Fruit fly (Drosophila melanogaster) whole organism, prepupa: ENCODE measurements around the gene CG8679.

Experiments used
- CG10631 ChIP-seq: fragments of 200-800 bp; sonication (Bioruptor generic); optimal IDR thresholded peaks from 2 replicates; lab custom pipeline; 2016; ENCODE audit warnings: missing biosample characterization, missing genetic modification characterization
- CG10669 ChIP-seq: fragments of 200-800 bp; sonication (Bioruptor generic); optimal IDR thresholded peaks from 3 replicates; lab custom pipeline; 2018; ENCODE audit warnings: missing biosample characterization, mild to moderate bottlenecking, missing genetic modification characterization, moderate library complexity
- CG11294 ChIP-seq: fragments of 200-800 bp; sonication (Bioruptor generic); IDR thresholded peaks from 2 replicates; pipeline ENCODE4 v1.3.6; 2022; ENCODE audit warnings: missing biosample characterization, missing genetic modification characterization
- CG11762 ChIP-seq: fragments of 200-800 bp; sonication (Bioruptor generic); optimal IDR thresholded peaks from 3 replicates; lab custom pipeline; 2016; ENCODE audit warnings: missing biosample characterization, missing genetic modification characterization; ENCODE audit not compliant: insufficient read depth
- CG11902 ChIP-seq: fragments of 200-800 bp; sonication (Bioruptor generic); optimal IDR thresholded peaks from 3 replicates; lab custom pipeline; 2016; ENCODE audit warnings: missing biosample characterization, missing genetic modification characterization
- CG15336 ChIP-seq: fragments of 200-800 bp; sonication (Bioruptor generic); IDR thresholded peaks from 2 replicates; pipeline ENCODE4 v1.3.6; 2022; ENCODE audit warnings: missing biosample characterization, missing genetic modification characterization
- CG1621 ChIP-seq: fragments of 200-800 bp; sonication (Bioruptor generic); optimal IDR thresholded peaks from 3 replicates; lab custom pipeline; 2018; ENCODE audit warnings: missing biosample characterization, mild to moderate bottlenecking, missing genetic modification characterization
- CG16779 ChIP-seq: fragments of 200-800 bp; sonication (Bioruptor generic); optimal IDR thresholded peaks from 3 replicates; lab custom pipeline; 2017; ENCODE audit warnings: missing biosample characterization, mild to moderate bottlenecking, missing genetic modification characterization
- CG3032 ChIP-seq: fragments of 200-800 bp; optimal IDR thresholded peaks from 2 replicates; lab custom pipeline; 2019; ENCODE audit warnings: missing biosample characterization, mild to moderate bottlenecking, missing genetic modification characterization, moderate library complexity
- CG31627 ChIP-seq: fragments of 200-800 bp; sonication (Bioruptor generic); optimal IDR thresholded peaks from 3 replicates; lab custom pipeline; 2016; ENCODE audit warnings: missing biosample characterization, missing genetic modification characterization
- CG34406 ChIP-seq: fragments of 200-800 bp; sonication (Bioruptor generic); optimal IDR thresholded peaks from 3 replicates; lab custom pipeline; 2016; ENCODE audit warnings: missing biosample characterization, missing genetic modification characterization
- CG3919 ChIP-seq: fragments of 200-800 bp; sonication (Bioruptor generic); optimal IDR thresholded peaks from 3 replicates; lab custom pipeline; 2016; ENCODE audit warnings: missing biosample characterization, missing genetic modification characterization
- CG4318 ChIP-seq: fragments of 200-800 bp; sonication (Bioruptor generic); optimal IDR thresholded peaks from 3 replicates; lab custom pipeline; 2017; ENCODE audit warnings: missing biosample characterization, mild to moderate bottlenecking, missing genetic modification characterization
- CG6163 ChIP-seq: fragments of 200-800 bp; sonication (Bioruptor generic); IDR thresholded peaks from 3 replicates; pipeline ENCODE4 v1.3.6; 2022; ENCODE audit warnings: missing biosample characterization, missing genetic modification characterization
- CG6276 ChIP-seq: fragments of 200-800 bp; sonication (Bioruptor generic); optimal IDR thresholded peaks from 2 replicates; lab custom pipeline; 2017; ENCODE audit warnings: missing biosample characterization, mild to moderate bottlenecking, missing genetic modification characterization
- CG6792 ChIP-seq: fragments of 200-800 bp; sonication (Bioruptor generic); optimal IDR thresholded peaks from 3 replicates; lab custom pipeline; 2016; ENCODE audit warnings: missing biosample characterization, missing genetic modification characterization
- CG6808 ChIP-seq: fragments of 200-800 bp; sonication (Bioruptor generic); optimal IDR thresholded peaks from 3 replicates; lab custom pipeline; 2017; ENCODE audit warnings: missing biosample characterization, missing genetic modification characterization, mild to moderate bottlenecking, moderate library complexity, missing genetic modification reagents
- CG6854 ChIP-seq: fragments of 200-800 bp; sonication (Bioruptor generic); optimal IDR thresholded peaks from 2 replicates; lab custom pipeline; 2017; ENCODE audit warnings: missing biosample characterization, mild to moderate bottlenecking, missing genetic modification characterization
- CG7368 ChIP-seq: fragments of 200-800 bp; sonication (Bioruptor generic); optimal IDR thresholded peaks from 3 replicates; lab custom pipeline; 2016; ENCODE audit warnings: missing biosample characterization, missing genetic modification characterization
- CG8319 ChIP-seq: fragments of 200-800 bp; sonication (Bioruptor generic); optimal IDR thresholded peaks from 3 replicates; lab custom pipeline; 2016; ENCODE audit warnings: missing biosample characterization, missing genetic modification characterization
- CG8632 ChIP-seq: fragments of 200-800 bp; sonication (Bioruptor generic); optimal IDR thresholded peaks from 3 replicates; lab custom pipeline; 2016; ENCODE audit warnings: missing biosample characterization, missing genetic modification characterization
- CG9139 ChIP-seq: fragments of 200-800 bp; sonication (Bioruptor generic); optimal IDR thresholded peaks from 3 replicates; lab custom pipeline; 2017; ENCODE audit warnings: missing biosample characterization, mild to moderate bottlenecking, missing genetic modification characterization
- Eip75B ChIP-seq: fragments of 200-800 bp; sonication (Bioruptor generic); optimal IDR thresholded peaks from 3 replicates; lab custom pipeline; 2016; ENCODE audit warnings: missing biosample characterization, missing genetic modification characterization
- Eip78C ChIP-seq: fragments of 200-800 bp; sonication (Bioruptor generic); peaks from one replicate; lab custom pipeline; 2016; ENCODE audit warnings: missing biosample characterization, missing genetic modification characterization
- Eip93F ChIP-seq: fragments of 200-800 bp; sonication (Bioruptor generic); optimal IDR thresholded peaks from 2 replicates; lab custom pipeline; 2016; ENCODE audit warnings: missing biosample characterization, mild to moderate bottlenecking, missing genetic modification characterization
- Ets21C ChIP-seq: fragments of 200-800 bp; sonication (Bioruptor generic); optimal IDR thresholded peaks from 3 replicates; lab custom pipeline; 2016; ENCODE audit warnings: missing biosample characterization, missing genetic modification characterization
- Ets96B ChIP-seq: fragments of 200-800 bp; optimal IDR thresholded peaks from 2 replicates; lab custom pipeline; 2019; ENCODE audit warnings: missing biosample characterization, mild to moderate bottlenecking, missing genetic modification characterization, moderate library complexity
- Gug ChIP-seq: fragments of 200-800 bp; sonication (Bioruptor generic); IDR thresholded peaks from 2 replicates; pipeline ENCODE4 v1.3.6; 2022; ENCODE audit warnings: missing biosample characterization, missing genetic modification characterization
- Hr38 ChIP-seq: sonication (Bioruptor generic); optimal IDR thresholded peaks from 2 replicates; lab custom pipeline; 2016; ENCODE audit warnings: missing biosample characterization, missing genetic modification characterization
- Hr39 ChIP-seq: fragments of 200-800 bp; sonication (Bioruptor generic); optimal IDR thresholded peaks from 2 replicates; lab custom pipeline; 2016; ENCODE audit warnings: missing biosample characterization, missing genetic modification characterization
- Hr4 ChIP-seq: fragments of 200-800 bp; sonication (Bioruptor generic); optimal IDR thresholded peaks from 3 replicates; lab custom pipeline; 2016; ENCODE audit warnings: missing biosample characterization, missing genetic modification characterization
- Lpt ChIP-seq: fragments of 200-800 bp; sonication (Bioruptor generic); optimal IDR thresholded peaks from 3 replicates; lab custom pipeline; 2016; ENCODE audit warnings: missing biosample characterization, missing genetic modification characterization
- Met ChIP-seq: fragments of 200-800 bp; sonication (Bioruptor generic); optimal IDR thresholded peaks from 3 replicates; lab custom pipeline; 2016; ENCODE audit warnings: missing biosample characterization, missing genetic modification characterization
- OdsH ChIP-seq: fragments of 200-800 bp; sonication (Bioruptor generic); optimal IDR thresholded peaks from 3 replicates; lab custom pipeline; 2016; ENCODE audit warnings: missing biosample characterization, missing genetic modification characterization
- Smox ChIP-seq: fragments of 200-800 bp; sonication (Bioruptor generic); optimal IDR thresholded peaks from 3 replicates; lab custom pipeline; 2016; ENCODE audit warnings: missing biosample characterization, missing genetic modification characterization
- Sox102F ChIP-seq: fragments of 200-800 bp; sonication (Bioruptor generic); optimal IDR thresholded peaks from 2 replicates; lab custom pipeline; 2016; ENCODE audit warnings: missing biosample characterization, mild to moderate bottlenecking, missing genetic modification characterization
- Sox15 ChIP-seq: fragments of 200-800 bp; sonication (Bioruptor generic); optimal IDR thresholded peaks from 3 replicates; lab custom pipeline; 2016; ENCODE audit warnings: missing biosample characterization, missing genetic modification characterization
- achi ChIP-seq: fragments of 200-800 bp; sonication (Bioruptor generic); optimal IDR thresholded peaks from 3 replicates; lab custom pipeline; 2016; ENCODE audit warnings: missing biosample characterization, missing genetic modification characterization
- acj6 ChIP-seq: fragments of 200-800 bp; sonication (Bioruptor generic); optimal IDR thresholded peaks from 3 replicates; lab custom pipeline; 2016; ENCODE audit warnings: missing biosample characterization, missing genetic modification characterization
- cyc ChIP-seq: fragments of 200-800 bp; sonication (Bioruptor generic); optimal IDR thresholded peaks from 3 replicates; lab custom pipeline; 2016; ENCODE audit warnings: missing biosample characterization, missing genetic modification characterization
- dac ChIP-seq: fragments of 200-800 bp; sonication (Bioruptor generic); optimal IDR thresholded peaks from 2 replicates; lab custom pipeline; 2017; ENCODE audit warnings: missing biosample characterization, mild to moderate bottlenecking, missing genetic modification characterization
- dsx ChIP-seq: fragments of 200-800 bp; optimal IDR thresholded peaks from 3 replicates; lab custom pipeline; 2019; ENCODE audit warnings: missing biosample characterization, mild to moderate bottlenecking, missing genetic modification characterization, moderate library complexity; ENCODE audit not compliant: poor library complexity, severe bottlenecking
- esn ChIP-seq: fragments of 200-800 bp; sonication (Bioruptor generic); optimal IDR thresholded peaks from 2 replicates; lab custom pipeline; 2016; ENCODE audit warnings: missing biosample characterization, mild to moderate bottlenecking, missing genetic modification characterization, moderate library complexity
- fd59A ChIP-seq: fragments of 200-800 bp; sonication (Bioruptor generic); optimal IDR thresholded peaks from 2 replicates; lab custom pipeline; 2017; ENCODE audit warnings: missing biosample characterization, mild to moderate bottlenecking, missing genetic modification characterization, missing genetic modification reagents
- fd85E ChIP-seq: fragments of 200-800 bp; sonication (Bioruptor generic); optimal IDR thresholded peaks from 3 replicates; lab custom pipeline; 2016; ENCODE audit warnings: missing biosample characterization, missing genetic modification characterization
- fkh ChIP-seq: fragments of 200-800 bp; sonication (Bioruptor generic); optimal IDR thresholded peaks from 3 replicates; lab custom pipeline; 2017; ENCODE audit warnings: missing biosample characterization, mild to moderate bottlenecking, missing genetic modification characterization, moderate library complexity
- net ChIP-seq: fragments of 200-800 bp; sonication (Bioruptor generic); optimal IDR thresholded peaks from 3 replicates; lab custom pipeline; 2016; ENCODE audit warnings: missing biosample characterization, missing genetic modification characterization
- salr ChIP-seq, 2 experiments: fragments of 200-800 bp; sonication (Bioruptor generic); optimal IDR thresholded peaks; 3 replicates each; lab custom pipeline; 2016 to 2018; ENCODE audit warnings: missing biosample characterization in 2 of 2, missing genetic modification characterization in 2 of 2, mild to moderate bottlenecking in 1 of 2
- spab ChIP-seq: fragments of 200-800 bp; sonication (Bioruptor generic); optimal IDR thresholded peaks from 2 replicates; lab custom pipeline; 2017; ENCODE audit warnings: missing biosample characterization, mild to moderate bottlenecking, missing genetic modification characterization, missing genetic modification reagents
- ss ChIP-seq, 2 experiments: fragments of 200-800 bp; sonication (Bioruptor generic); optimal IDR thresholded peaks; 2 replicates in 1 of 2; 3 replicates in 1 of 2; lab custom pipeline; 2017 to 2018; ENCODE audit warnings: mild to moderate bottlenecking in 2 of 2, missing biosample characterization in 2 of 2, missing genetic modification characterization in 2 of 2, moderate library complexity in 1 of 2
- svp ChIP-seq: fragments of 200-800 bp; sonication (Bioruptor generic); peaks from one replicate; lab custom pipeline; 2016; ENCODE audit warnings: missing biosample characterization, missing genetic modification characterization
- topi ChIP-seq: fragments of 200-800 bp; sonication (Bioruptor generic); optimal IDR thresholded peaks from 3 replicates; lab custom pipeline; 2016; ENCODE audit warnings: missing biosample characterization, missing genetic modification characterization
- vri ChIP-seq: fragments of 200-800 bp; sonication (Bioruptor generic); optimal IDR thresholded peaks from 3 replicates; lab custom pipeline; 2016; ENCODE audit warnings: missing biosample characterization, mild to moderate bottlenecking, missing genetic modification characterization

CG8679 gene

dm6 chr2L:21260869-21261268 is 42.5 kb upstream of the CG8679 start:
- TF ChIP-seq Gug (GFP tag; lab: Robert Waterston, UW) = no peak
- no peak for TF ChIP-seq Sox15 (GFP tag; lab: Kevin White, UChicago)
- peak; percentile 33 for TF ChIP-seq OdsH (GFP tag; lab: Kevin White, UChicago)
- TF ChIP-seq Smox = peak; percentile 34
- peak; percentile 21 for TF ChIP-seq cyc (GFP tag; lab: Kevin White, UChicago)
- no peak for TF ChIP-seq net (GFP tag; lab: Kevin White, UChicago)
- no peak for TF ChIP-seq Hr38 (GFP tag; lab: Kevin White, UChicago)
- peak; percentile 42 for TF ChIP-seq acj6
- TF ChIP-seq CG6808 (GFP tag; lab: Kevin White, UChicago) = no peak
- TF ChIP-seq CG7368 (GFP tag; lab: Kevin White, UChicago) = peak; percentile 41
- peak; percentile 38 for TF ChIP-seq CG31627
- TF ChIP-seq CG8632 (GFP tag; lab: Kevin White, UChicago) = no peak
- peak; percentile 41 for TF ChIP-seq CG10631 (GFP tag; lab: Kevin White, UChicago)
- TF ChIP-seq Eip75B (GFP tag; lab: Kevin White, UChicago) = peak; percentile 24
- no peak for TF ChIP-seq ss (GFP tag; optimal IDR thresholded peaks at IDR 0.05; lab: Kevin White, UChicago)
- no peak for TF ChIP-seq CG9139 (GFP tag; lab: Kevin White, UChicago)
- TF ChIP-seq dsx = no peak
- TF ChIP-seq dac (GFP tag; lab: Kevin White, UChicago) = no peak
- TF ChIP-seq vri (GFP tag; lab: Kevin White, UChicago) = peak; percentile 11
- peak; percentile 23 for TF ChIP-seq CG6792 (GFP tag; lab: Kevin White, UChicago)
- peak; percentile 74 for TF ChIP-seq Eip78C (GFP tag; lab: Kevin White, UChicago)
- TF ChIP-seq esn (GFP tag; lab: Kevin White, UChicago) = peak; percentile 54
- no peak for TF ChIP-seq CG1621 (tag; lab: Kevin White, UChicago)
- TF ChIP-seq Met = peak; percentile 46
- TF ChIP-seq CG34406 = no peak
- TF ChIP-seq fkh = peak; percentile 80
- TF ChIP-seq CG4318 (GFP tag; lab: Kevin White, UChicago) = no peak
- TF ChIP-seq fd85E (GFP tag; lab: Kevin White, UChicago) = no peak
- peak; percentile 38 for TF ChIP-seq Sox102F
- TF ChIP-seq topi (GFP tag; lab: Kevin White, UChicago) = peak; percentile 33
- TF ChIP-seq CG8319 = peak; percentile 9
- no peak for TF ChIP-seq CG16779 (tag; lab: Kevin White, UChicago)
- TF ChIP-seq Hr39 (GFP tag; lab: Kevin White, UChicago) = no peak
- no peak for TF ChIP-seq CG11762 (GFP tag; lab: Kevin White, UChicago)
- TF ChIP-seq Ets21C (GFP tag; lab: Kevin White, UChicago) = peak; percentile 8
- TF ChIP-seq CG6163 = no peak
- TF ChIP-seq Ets96B (tag; lab: Kevin White, UChicago) = peak; percentile 32
- TF ChIP-seq Eip93F = no peak
- no peak for TF ChIP-seq CG6276 (GFP tag; lab: Kevin White, UChicago)
- no peak for TF ChIP-seq fd59A (GFP tag; lab: Kevin White, UChicago)
- no peak for TF ChIP-seq salr (GFP tag; optimal IDR thresholded peaks at IDR 0.05; lab: Kevin White, UChicago)
- no peak for TF ChIP-seq svp (GFP tag; lab: Kevin White, UChicago)
- no peak for TF ChIP-seq CG11902 (GFP tag; lab: Kevin White, UChicago)
- TF ChIP-seq CG3919 = no peak
- no peak for TF ChIP-seq spab
- no peak for TF ChIP-seq CG6854 (GFP tag; lab: Kevin White, UChicago)
- peak; percentile 32 for TF ChIP-seq Hr4 (GFP tag; lab: Kevin White, UChicago)
- TF ChIP-seq CG15336 = 0 out of 2 replicates have a peak, but pooled peaks have one; percentile 14
- TF ChIP-seq Lpt (GFP tag; lab: Kevin White, UChicago) = no peak
- TF ChIP-seq achi (GFP tag; lab: Kevin White, UChicago) = peak; percentile 48
- TF ChIP-seq CG3032 (tag; lab: Kevin White, UChicago) = peak; percentile 8
- TF ChIP-seq CG11294 (GFP tag; lab: Robert Waterston, UW) = no peak
- TF ChIP-seq CG10669 = no peak
